Worm (Caenorhabditis elegans) whole organism, L4 larva: ENCODE measurements around the gene gst-31.
A peak's percentile ranks its signal among the peaks of the same experiment; 100 is the strongest.

ENCODE experiments used
- D1046.2 ChIP-seq: fragments of 200-800 bp; sonication (Bioruptor generic); IDR thresholded peaks from 2 replicates; pipeline ENCODE4 v1.3.6; 2022; ENCODE audit warnings: missing genetic modification characterization, missing compliant biosample characterization
- F44E2.7 ChIP-seq: fragments of 200-800 bp; sonication (Bioruptor generic); IDR thresholded peaks from 2 replicates; pipeline ENCODE4 v2.1.2; 2022; ENCODE audit warnings: missing genetic modification characterization, missing compliant biosample characterization
- T20F7.1 ChIP-seq: fragments of 200-800 bp; sonication (Bioruptor generic); optimal IDR thresholded peaks from 2 replicates; lab custom pipeline; 2018; ENCODE audit warnings: mild to moderate bottlenecking, missing genetic modification characterization, missing compliant biosample characterization
- Y105C5A.15 ChIP-seq: fragments of 200-800 bp; sonication (Bioruptor generic); IDR thresholded peaks from 2 replicates; pipeline ENCODE4 v1.3.6; 2022; ENCODE audit warnings: missing genetic modification characterization, missing compliant biosample characterization
- Y5F2A.4 ChIP-seq: fragments of 200-800 bp; sonication (Bioruptor generic); optimal IDR thresholded peaks from 2 replicates; lab custom pipeline; 2018; ENCODE audit warnings: mild to moderate bottlenecking, missing genetic modification characterization, missing compliant biosample characterization
- Y75B8A.6 ChIP-seq: fragments of 200-800 bp; sonication (Bioruptor generic); IDR thresholded peaks from 2 replicates; pipeline ENCODE4 v1.3.6; 2022; ENCODE audit warnings: missing genetic modification reagents, missing genetic modification characterization, missing compliant biosample characterization
- aly-2 ChIP-seq: sonication (generic microtip); optimal IDR thresholded peaks from 2 replicates; lab custom pipeline; 2018; ENCODE audit warnings: missing biosample characterization, missing genetic modification characterization
- arid-1 ChIP-seq: fragments of 200-800 bp; sonication (Bioruptor generic); conservative IDR thresholded peaks from 2 replicates; pipeline ENCODE4 v1.3.6; 2022; ENCODE audit warnings: missing genetic modification reagents, missing genetic modification characterization, missing compliant biosample characterization
- ceh-44 ChIP-seq: fragments of 200-800 bp; sonication (Bioruptor generic); IDR thresholded peaks from 2 replicates; pipeline ENCODE4 v1.3.6; 2022; ENCODE audit warnings: missing genetic modification reagents, missing genetic modification characterization, missing compliant biosample characterization
- ceh-82 ChIP-seq: sonication (generic microtip); optimal IDR thresholded peaks from 2 replicates; lab custom pipeline; 2017; ENCODE audit warnings: missing biosample characterization, missing genetic modification characterization
- daf-12 ChIP-seq: fragments of 150-350 bp; optimal IDR thresholded peaks from 2 replicates; lab custom pipeline; 2014; ENCODE audit warnings: missing biosample characterization, missing genetic modification reagents, missing genetic modification characterization
- daf-16 ChIP-seq, 3 experiments: sonication (generic microtip); optimal IDR thresholded peaks; 2 replicates each; lab custom pipeline; 2016 to 2017; ENCODE audit warnings: missing genetic modification characterization in 3 of 3, missing genetic modification reagents in 3 of 3, mild to moderate bottlenecking in 2 of 3, missing compliant biosample characterization in 2 of 3, missing biosample characterization in 1 of 3, moderate library complexity in 1 of 3
- daf-19 ChIP-seq: fragments of 200-800 bp; sonication (Bioruptor generic); conservative IDR thresholded peaks from 2 replicates; pipeline ENCODE4 v1.3.6; 2022; ENCODE audit warnings: missing genetic modification characterization, missing compliant biosample characterization
- daf-8 ChIP-seq: fragments of 200-800 bp; sonication (Bioruptor generic); IDR thresholded peaks from 2 replicates; pipeline ENCODE4 v1.3.6; 2022; ENCODE audit warnings: missing genetic modification characterization, missing compliant biosample characterization
- dpl-1 ChIP-seq: fragments of 150-350 bp; optimal IDR thresholded peaks from 2 replicates; lab custom pipeline; 2014; ENCODE audit warnings: missing biosample characterization, missing genetic modification reagents, missing genetic modification characterization
- dve-1 ChIP-seq: sonication (generic microtip); optimal IDR thresholded peaks from 2 replicates; lab custom pipeline; 2017; ENCODE audit warnings: antibody characterized with exemption, mild to moderate bottlenecking, missing genetic modification characterization, missing compliant biosample characterization; ENCODE audit not compliant: insufficient read depth
- egl-27 ChIP-seq: sonication (generic microtip); optimal IDR thresholded peaks from 3 replicates; lab custom pipeline; 2017; ENCODE audit warnings: missing biosample characterization, missing genetic modification reagents, missing genetic modification characterization
- gei-8 ChIP-seq: fragments of 200-800 bp; sonication (Bioruptor generic); optimal IDR thresholded peaks from 2 replicates; lab custom pipeline; 2018; ENCODE audit warnings: mild to moderate bottlenecking, missing genetic modification characterization, missing compliant biosample characterization
- hlh-30 ChIP-seq: sonication (generic microtip); optimal IDR thresholded peaks from 2 replicates; lab custom pipeline; 2017; ENCODE audit warnings: antibody characterized with exemption, mild to moderate bottlenecking, missing genetic modification characterization, missing compliant biosample characterization; ENCODE audit not compliant: insufficient read depth
- hmg-1.1 ChIP-seq: fragments of 200-800 bp; sonication (Bioruptor generic); IDR thresholded peaks from 2 replicates; pipeline ENCODE4 v1.3.6; 2022; ENCODE audit warnings: missing genetic modification reagents, missing genetic modification characterization, missing compliant biosample characterization
- lin-1 ChIP-seq: fragments of 200-800 bp; sonication (Bioruptor generic); IDR thresholded peaks from 2 replicates; pipeline ENCODE4 v1.3.6; 2022; ENCODE audit warnings: missing genetic modification reagents, missing genetic modification characterization, missing compliant biosample characterization
- lin-13 ChIP-seq: fragments of 150-350 bp; optimal IDR thresholded peaks from 2 replicates; lab custom pipeline; 2014; ENCODE audit warnings: missing biosample characterization, missing genetic modification reagents, missing genetic modification characterization
- lin-38 ChIP-seq: fragments of 200-800 bp; sonication (Bioruptor generic); IDR thresholded peaks from 2 replicates; pipeline ENCODE4 v1.3.6; 2022; ENCODE audit warnings: missing genetic modification reagents, missing genetic modification characterization, missing compliant biosample characterization
- lir-3 ChIP-seq: sonication (generic microtip); optimal IDR thresholded peaks from 2 replicates; lab custom pipeline; 2016; ENCODE audit warnings: mild to moderate bottlenecking, missing genetic modification characterization, missing compliant biosample characterization
- lsy-2 ChIP-seq, 2 experiments: fragments of 150-350 bp in 1 of 2; sonication (generic microtip) in 1 of 2; optimal IDR thresholded peaks; 2 replicates each; lab custom pipeline; 2014 to 2017; ENCODE audit warnings: missing biosample characterization in 2 of 2, missing genetic modification characterization in 2 of 2
- madf-5 ChIP-seq, 2 experiments: fragments of 200-800 bp; sonication (Bioruptor generic); IDR thresholded peaks; 2 replicates each; pipeline ENCODE4 v1.3.6; 2022; ENCODE audit warnings: missing compliant biosample characterization in 2 of 2, missing genetic modification characterization in 2 of 2
- mdl-1 ChIP-seq, 2 experiments: fragments of 150-350 bp in 1 of 2; sonication (generic microtip) in 1 of 2; optimal IDR thresholded peaks; 2 replicates each; lab custom pipeline; 2014 to 2017; ENCODE audit warnings: missing biosample characterization in 2 of 2, missing genetic modification characterization in 2 of 2
- mdt-29 ChIP-seq: fragments of 200-800 bp; sonication (Bioruptor generic); IDR thresholded peaks from 2 replicates; pipeline ENCODE4 v1.3.6; 2022; ENCODE audit warnings: missing genetic modification reagents, missing genetic modification characterization, missing compliant biosample characterization
- nhr-11 ChIP-seq: fragments of 150-350 bp; optimal IDR thresholded peaks from 2 replicates; lab custom pipeline; 2014; ENCODE audit warnings: missing biosample characterization, missing genetic modification characterization
- nhr-28 ChIP-seq: fragments of 150-350 bp; optimal IDR thresholded peaks from 2 replicates; lab custom pipeline; 2014; ENCODE audit warnings: missing biosample characterization, missing genetic modification characterization
- nhr-42 ChIP-seq: fragments of 200-800 bp; sonication (Bioruptor generic); IDR thresholded peaks from 2 replicates; pipeline ENCODE4 v1.3.6; 2022; ENCODE audit warnings: missing genetic modification characterization, missing compliant biosample characterization
- nhr-48 ChIP-seq: sonication (generic microtip); optimal IDR thresholded peaks from 2 replicates; lab custom pipeline; 2016; ENCODE audit warnings: mild to moderate bottlenecking, missing genetic modification characterization, missing compliant biosample characterization
- nhr-76 ChIP-seq: fragments of 150-350 bp; optimal IDR thresholded peaks from 2 replicates; lab custom pipeline; 2014; ENCODE audit warnings: missing biosample characterization, missing genetic modification characterization
- pha-4 ChIP-seq, 2 experiments: fragments of 150-350 bp in 1 of 2; fragments of 200-800 bp in 1 of 2; sonication (Bioruptor generic) in 1 of 2; IDR thresholded peaks in 1 of 2; optimal IDR thresholded peaks in 1 of 2; 2 replicates each; pipeline versions ENCODE4 v1.3.6 to Lab custom; 2014 to 2022; ENCODE audit warnings: missing genetic modification characterization in 2 of 2, missing genetic modification reagents in 2 of 2, missing biosample characterization in 1 of 2, missing compliant biosample characterization in 1 of 2
- php-3 ChIP-seq: fragments of 200-800 bp; sonication (Bioruptor generic); IDR thresholded peaks from 2 replicates; pipeline ENCODE4 v1.3.6; 2022; ENCODE audit warnings: missing genetic modification reagents, missing genetic modification characterization, missing compliant biosample characterization
- pqm-1 ChIP-seq: sonication (generic microtip); optimal IDR thresholded peaks from 2 replicates; lab custom pipeline; 2017; ENCODE audit warnings: missing biosample characterization, missing genetic modification characterization
- saeg-2 ChIP-seq: fragments of 200-800 bp; sonication (Bioruptor generic); IDR thresholded peaks from 2 replicates; pipeline ENCODE4 v1.3.6; 2022; ENCODE audit warnings: missing genetic modification reagents, missing genetic modification characterization, missing compliant biosample characterization
- sdz-12 ChIP-seq: fragments of 200-800 bp; sonication (Bioruptor generic); optimal IDR thresholded peaks from 2 replicates; lab custom pipeline; 2018; ENCODE audit warnings: mild to moderate bottlenecking, missing genetic modification characterization, missing compliant biosample characterization
- skn-1 ChIP-seq: fragments of 150-350 bp; optimal IDR thresholded peaks from 2 replicates; lab custom pipeline; 2014; ENCODE audit warnings: missing biosample characterization, missing genetic modification characterization
- spr-3 ChIP-seq: fragments of 200-800 bp; sonication (Bioruptor generic); optimal IDR thresholded peaks from 2 replicates; lab custom pipeline; 2018; ENCODE audit warnings: mild to moderate bottlenecking, missing genetic modification characterization, missing compliant biosample characterization
- tra-1 ChIP-seq: fragments of 200-800 bp; sonication (Bioruptor generic); IDR thresholded peaks from 2 replicates; pipeline ENCODE4 v1.3.6; 2022; ENCODE audit warnings: missing genetic modification reagents, missing genetic modification characterization, missing compliant biosample characterization
- unc-39 ChIP-seq: sonication (generic microtip); optimal IDR thresholded peaks from 2 replicates; lab custom pipeline; 2017; ENCODE audit warnings: missing biosample characterization, missing genetic modification characterization
- unc-62 ChIP-seq, 3 experiments: fragments of 150-350 bp in 1 of 3; sonication (generic microtip); optimal IDR thresholded peaks in 2 of 3; peaks in 1 of 3; 1 replicate in 1 of 3; 2 replicates in 2 of 3; lab custom pipeline; 2014 to 2017; ENCODE audit warnings: missing biosample characterization in 3 of 3, missing genetic modification characterization in 3 of 3, missing genetic modification reagents in 3 of 3, missing genotype in 1 of 3
- zag-1 ChIP-seq: fragments of 150-350 bp; optimal IDR thresholded peaks from 2 replicates; lab custom pipeline; 2014; ENCODE audit warnings: missing biosample characterization, missing genetic modification characterization
- zfp-2 ChIP-seq: sonication (generic microtip); optimal IDR thresholded peaks from 2 replicates; lab custom pipeline; 2016; ENCODE audit warnings: mild to moderate bottlenecking, missing genetic modification characterization, missing compliant biosample characterization
- zip-11 ChIP-seq: fragments of 200-800 bp; sonication (Bioruptor generic); IDR thresholded peaks from 2 replicates; pipeline ENCODE4 v1.3.6; 2022; ENCODE audit warnings: missing genetic modification characterization, missing compliant biosample characterization

Gene gst-31

DNA sequence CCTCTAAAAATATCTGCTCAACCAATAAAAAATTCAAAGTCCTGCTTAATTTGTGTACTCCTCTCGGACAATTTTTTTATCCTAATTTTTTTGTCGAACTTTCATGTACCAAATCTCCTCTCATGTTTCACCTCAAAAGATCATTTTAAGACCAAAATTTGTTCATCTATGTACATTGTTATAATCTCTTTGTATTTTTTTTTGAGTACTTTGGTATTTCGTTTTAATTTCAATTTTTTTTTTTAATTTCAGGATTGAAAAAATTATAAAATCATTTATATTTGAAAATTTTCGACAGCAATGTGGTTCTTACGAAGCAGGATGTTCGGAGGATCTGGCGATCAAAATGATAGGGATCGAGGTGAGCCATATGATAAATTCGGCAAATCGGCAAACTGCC, 21.7 kb upstream of the gst-31 start, which contains the start of gene spsb-1:
Gene spsb-1, plus strand, starts transcription at position 301 of the 400 bp plus-strand sequence.
- TF ChIP-seq madf-5 (GFP tag; IDR thresholded peaks at IDR 0.05; lab: Robert Waterston, UW) (no peak), zfp-2 (tag; lab: Kevin White, UChicago) (no peak), aly-2 (tag; lab: Kevin White, UChicago) (no peak), dve-1 (tag; lab: Kevin White, UChicago) (no peak), hmg-1.1 (GFP tag; lab: Robert Waterston, UW) (no peak), dpl-1 (no peak), pha-4 (GFP tag; IDR thresholded peaks at IDR 0.05; lab: Robert Waterston, UW) (no peak), pha-4 (tag; optimal IDR thresholded peaks at IDR 0.05; lab: Kevin White, UChicago) (no peak), Y105C5A.15 (GFP tag; lab: Robert Waterston, UW) (no peak), ceh-44 (GFP tag; lab: Robert Waterston, UW) (no peak), D1046.2 (GFP tag; lab: Robert Waterston, UW) (no peak), spr-3 (no peak), lin-1 (GFP tag; lab: Robert Waterston, UW) (no peak), zip-11 (GFP tag; lab: Robert Waterston, UW) (no peak), daf-19 (GFP tag; lab: Robert Waterston, UW) (no peak), nhr-76 (tag; lab: Kevin White, UChicago) (no peak), mdl-1 (tag; optimal IDR thresholded peaks at IDR 0.05; lab: Kevin White, UChicago) (no peak), skn-1 (tag; lab: Kevin White, UChicago) (no peak)
- TF ChIP-seq, all 104 proteins: peak for 0

DNA sequence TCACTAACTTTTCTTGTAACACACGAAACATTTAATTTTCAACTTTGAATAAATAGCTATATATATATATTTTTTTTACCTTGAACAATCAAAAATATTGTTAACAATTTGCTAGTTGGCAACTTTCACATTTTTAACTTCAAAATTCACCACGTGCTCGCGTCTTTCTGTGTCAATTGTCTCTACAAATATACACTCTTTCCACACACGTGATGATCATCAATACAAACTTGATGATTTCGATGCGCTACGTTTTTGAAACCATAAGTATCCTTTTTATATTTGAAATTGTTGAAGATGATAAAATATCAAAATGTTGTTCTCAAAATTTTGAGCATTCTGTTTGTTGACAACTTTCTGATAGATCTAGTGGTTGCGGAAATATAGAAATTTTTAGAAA, 20.6 kb upstream of the gst-31 start:
- no peak for TF ChIP-seq gei-8 (GFP tag; lab: Kevin White, UChicago)
- TF ChIP-seq lin-38: no peak
- TF ChIP-seq nhr-28 (tag; lab: Kevin White, UChicago): peak; percentile 10
- TF ChIP-seq pqm-1 (tag; lab: Kevin White, UChicago): no peak
- TF ChIP-seq hlh-30 (tag; lab: Kevin White, UChicago): peak; percentile 72
- TF ChIP-seq nhr-11: no peak
- no peak for TF ChIP-seq daf-16 (GFP tag; optimal IDR thresholded peaks at IDR 0.05; lab: Kevin White, UChicago)
- TF ChIP-seq daf-16 (tag; optimal IDR thresholded peaks at IDR 0.05; lab: Kevin White, UChicago): peak; percentile 33
- TF ChIP-seq daf-12 (tag; lab: Kevin White, UChicago): no peak
- TF ChIP-seq unc-39 (tag; lab: Kevin White, UChicago): no peak
- TF ChIP-seq lir-3 (tag; lab: Kevin White, UChicago): no peak

DNA sequence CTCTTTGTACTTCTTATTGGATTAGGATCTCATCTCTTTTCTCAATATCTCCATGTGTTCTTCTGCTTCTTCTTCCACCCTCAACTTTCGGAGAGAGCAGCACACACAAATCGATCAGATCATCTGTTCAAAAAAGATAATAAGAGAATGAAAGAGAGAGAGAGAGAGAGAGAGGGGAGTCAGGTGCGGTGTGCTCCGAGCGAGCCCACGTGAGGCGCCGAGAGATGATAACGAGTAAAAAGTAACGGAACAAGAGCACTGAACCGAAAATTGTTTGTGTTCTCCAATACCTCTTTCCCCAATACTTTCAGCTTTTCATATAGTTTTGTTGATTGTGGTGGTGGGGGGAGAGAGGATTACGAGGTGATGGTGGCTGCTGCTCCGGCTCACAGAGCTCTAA, 19.2 kb upstream of the gst-31 start:
- no peak for TF ChIP-seq hmg-1.1 (GFP tag; lab: Robert Waterston, UW)
- no peak for TF ChIP-seq unc-62 (GFP tag; optimal IDR thresholded peaks at IDR 0.05 in 1 of 2; lab: Kevin White, UChicago)
- no peak for TF ChIP-seq unc-62 (tag; optimal IDR thresholded peaks at IDR 0.05; lab: Kevin White, UChicago)
- TF ChIP-seq nhr-48: peak; percentile 3
- no peak for TF ChIP-seq Y75B8A.6 (GFP tag; lab: Robert Waterston, UW)
- TF ChIP-seq egl-27: no peak
- no peak for TF ChIP-seq T20F7.1 (GFP tag; lab: Kevin White, UChicago)
- no peak for TF ChIP-seq zag-1 (tag; lab: Kevin White, UChicago)
- TF ChIP-seq daf-16 (GFP tag; optimal IDR thresholded peaks at IDR 0.05; lab: Kevin White, UChicago): peak in 1 of 2 experiments; percentile 65
- peak; percentile 79 for TF ChIP-seq daf-16 (tag; optimal IDR thresholded peaks at IDR 0.05; lab: Kevin White, UChicago)
- TF ChIP-seq mdt-29: no peak
- TF ChIP-seq tra-1: peak; percentile 70
- no peak for TF ChIP-seq ceh-44 (GFP tag; lab: Robert Waterston, UW)
- no peak for TF ChIP-seq ceh-82 (tag; lab: Kevin White, UChicago)
- peak in 1 of 2 experiments; percentile 26 for TF ChIP-seq lsy-2 (tag; optimal IDR thresholded peaks at IDR 0.05; lab: Kevin White, UChicago)
- TF ChIP-seq saeg-2 (GFP tag; lab: Robert Waterston, UW): no peak
- peak; percentile 64 for TF ChIP-seq nhr-11
- TF ChIP-seq arid-1 (GFP tag; lab: Robert Waterston, UW): no peak
- no peak for TF ChIP-seq php-3 (GFP tag; lab: Robert Waterston, UW)
- no peak for TF ChIP-seq gei-8 (GFP tag; lab: Kevin White, UChicago)
- TF ChIP-seq sdz-12 (GFP tag; lab: Kevin White, UChicago): no peak
- TF ChIP-seq dpl-1: no peak
- no peak for TF ChIP-seq Y5F2A.4 (GFP tag; lab: Kevin White, UChicago)
- TF ChIP-seq F44E2.7 (GFP tag; lab: Robert Waterston, UW): no peak
- no peak for TF ChIP-seq lin-13 (GFP tag; lab: Kevin White, UChicago)
- no peak for TF ChIP-seq nhr-42
- no peak for TF ChIP-seq daf-8 (GFP tag; lab: Robert Waterston, UW)
